Fruit fly (Drosophila melanogaster) whole organism, larva: Measurements from ENCODE around the gene Cpsf5.
A peak's percentile ranks its signal among the peaks of the same experiment; 100 is the strongest.

Experiments
- noc ChIP-seq: fragments of 200-800 bp; sonication (Bioruptor generic); optimal IDR thresholded peaks from 3 replicates; lab custom pipeline; 2019; ENCODE audit warnings: missing biosample characterization, mild to moderate bottlenecking, missing genetic modification characterization, moderate library complexity

The Cpsf5 gene

dm6 chr3L:9380344-9380849 lies 30.4 kb upstream of the Cpsf5 start:
- no peak for TF ChIP-seq noc

DNA sequence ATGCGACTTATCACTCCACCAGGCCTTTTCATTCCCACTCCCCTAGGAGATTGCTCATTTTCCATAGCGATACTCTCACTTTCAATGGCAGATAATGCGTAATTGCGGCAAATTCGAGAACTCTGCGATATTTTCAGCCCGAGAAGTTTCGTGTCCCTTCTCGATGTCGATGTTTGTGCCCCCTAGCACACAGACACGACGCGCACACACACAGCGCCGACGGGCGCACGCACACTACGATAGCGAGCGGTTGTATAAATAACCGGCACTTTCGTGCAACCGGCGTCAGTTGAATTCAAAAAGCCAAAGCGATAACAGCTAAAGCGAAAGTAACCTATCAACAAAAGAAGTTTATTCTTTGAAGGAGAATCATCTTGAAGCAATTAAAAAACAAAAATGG lies 29.2 kb upstream of the Cpsf5 start, which contains the start of gene Hsp23:
Gene Hsp23, plus strand, starts transcription at position 281 of the 400 bp plus-strand sequence.
- no peak for TF ChIP-seq noc

DNA sequence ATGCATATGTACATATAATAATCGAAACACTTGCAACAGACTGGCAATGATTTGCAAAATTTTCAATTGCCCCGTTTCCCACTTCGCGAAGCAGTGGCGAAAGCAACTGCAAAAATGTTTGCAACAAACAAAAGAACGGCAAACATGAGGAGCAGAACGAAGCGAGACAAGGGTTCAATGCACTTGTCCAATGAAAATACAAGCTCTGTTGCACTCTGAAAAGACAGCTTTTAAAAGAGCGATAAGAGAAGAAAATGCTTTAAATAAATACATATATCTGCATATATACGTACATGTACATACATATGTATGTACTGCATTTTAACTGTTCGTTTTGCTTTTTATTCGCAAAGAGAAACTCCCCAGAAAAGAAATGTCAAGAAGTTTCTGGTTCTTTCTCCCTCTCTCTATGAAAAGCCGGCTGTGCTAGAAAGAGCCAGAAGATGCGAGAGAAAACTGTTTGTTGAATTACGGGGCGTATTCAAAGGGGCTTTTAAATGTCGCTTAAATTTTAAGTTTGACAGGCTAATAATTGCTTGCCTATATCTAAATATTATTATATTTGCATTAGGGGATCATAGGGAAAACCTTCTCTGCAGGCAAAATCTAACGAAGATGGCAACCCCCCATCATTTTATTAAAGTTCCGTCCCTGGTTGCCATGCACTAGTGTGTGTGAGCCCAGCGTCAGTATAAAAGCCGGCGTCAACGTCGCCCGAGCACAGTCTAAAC lies 27.3 kb upstream of the Cpsf5 start, which contains the start of gene Hsp27:
Gene Hsp27, plus strand, starts transcription at position 719 of the 731 bp plus-strand sequence.
- TF ChIP-seq noc, result peak; percentile 98

DNA sequence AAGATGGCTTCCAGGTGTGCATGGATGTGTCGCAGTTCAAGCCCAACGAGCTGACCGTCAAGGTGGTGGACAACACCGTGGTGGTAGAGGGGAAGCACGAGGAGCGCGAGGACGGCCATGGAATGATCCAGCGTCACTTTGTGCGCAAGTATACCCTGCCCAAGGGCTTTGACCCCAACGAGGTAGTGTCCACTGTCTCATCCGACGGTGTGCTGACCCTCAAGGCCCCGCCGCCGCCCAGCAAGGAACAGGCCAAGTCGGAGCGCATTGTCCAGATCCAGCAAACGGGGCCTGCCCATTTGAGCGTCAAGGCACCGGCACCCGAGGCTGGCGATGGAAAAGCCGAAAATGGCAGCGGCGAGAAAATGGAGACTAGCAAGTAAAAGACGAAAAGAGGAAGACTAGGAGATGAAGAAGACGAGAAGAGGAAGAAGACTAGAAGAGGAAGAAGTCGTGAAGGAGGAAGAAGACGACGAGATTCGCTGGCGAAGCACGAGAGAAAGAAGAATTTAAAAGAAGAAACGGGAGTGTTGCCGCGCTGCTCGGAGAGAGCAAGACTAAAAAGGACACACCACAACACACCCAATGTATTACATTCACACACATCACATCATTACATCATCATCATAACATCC lies 26.3 kb upstream of the Cpsf5 start:
- TF ChIP-seq noc, result no peak

DNA sequence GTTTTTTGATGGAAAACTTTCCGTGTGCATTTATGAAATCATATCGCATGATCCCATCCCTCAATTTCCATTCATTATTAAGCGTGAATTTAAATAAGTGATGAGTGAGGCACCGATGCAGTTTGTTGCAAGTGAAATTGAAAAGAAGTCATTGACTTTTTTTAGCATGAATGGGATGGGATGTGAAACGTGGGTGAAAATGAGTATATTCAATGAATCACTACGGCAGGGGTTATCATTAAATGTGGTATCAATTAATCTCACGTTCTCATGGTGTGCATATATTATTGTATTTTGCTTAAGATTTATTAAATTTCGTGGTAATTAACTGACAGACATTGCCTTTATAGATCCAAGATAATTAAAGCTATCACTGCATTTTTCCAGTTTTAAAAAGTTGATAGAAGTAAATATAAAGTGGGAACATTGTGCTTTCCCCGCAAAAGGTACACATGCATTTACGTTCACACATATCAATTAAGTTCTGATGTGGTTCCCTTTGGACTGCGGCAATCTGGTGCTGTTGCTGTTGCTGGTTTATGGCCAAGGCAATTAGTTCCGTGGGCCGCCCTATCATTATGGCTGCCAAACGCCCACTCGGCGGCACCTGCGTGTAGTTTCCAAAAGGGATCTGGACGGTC lies 19.4 kb upstream of the Cpsf5 start:
- no peak for TF ChIP-seq noc

DNA sequence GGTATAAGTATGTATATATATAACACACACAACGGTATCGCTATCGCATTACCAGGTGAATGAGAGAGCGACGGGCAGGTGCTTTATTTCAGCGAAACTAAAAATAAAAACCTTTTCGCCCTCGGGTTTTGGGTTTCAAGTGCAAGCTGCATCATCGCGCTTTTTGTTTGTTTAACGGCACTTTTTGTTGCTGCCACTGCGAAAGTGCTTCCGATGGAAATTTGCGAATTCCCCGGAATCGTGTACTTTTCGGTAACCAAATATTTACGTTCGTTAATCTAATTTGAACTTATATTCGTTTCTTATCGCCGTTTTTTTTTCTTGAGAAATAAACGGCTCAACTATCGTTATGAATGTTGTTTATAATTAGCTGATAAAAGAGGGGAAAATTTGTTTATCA lies 14.8 kb upstream of the Cpsf5 start:
- TF ChIP-seq noc, result no peak

DNA sequence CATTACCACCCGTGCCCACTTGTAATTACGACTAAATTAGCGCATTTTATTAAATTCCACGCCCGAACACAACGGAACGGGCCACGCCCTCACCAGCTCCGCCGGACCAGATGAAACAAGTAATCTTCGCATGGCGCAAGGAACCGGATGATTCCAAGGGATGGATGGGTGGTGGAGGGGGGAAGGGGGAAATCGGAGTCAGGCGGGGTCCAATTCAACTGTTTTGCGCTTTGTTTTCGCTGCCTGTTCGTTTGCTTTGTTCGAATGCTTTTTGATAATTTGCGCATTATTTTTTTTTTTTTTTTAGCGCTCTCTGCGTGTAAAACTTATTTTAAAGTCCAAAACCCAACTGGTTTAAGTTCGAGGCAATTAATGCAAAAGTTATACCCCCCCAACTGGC lies 14.1 kb upstream of the Cpsf5 start:
- TF ChIP-seq noc, result no peak

- TF ChIP-seq noc, result peak; percentile 89
These were observed 13.7 kb upstream of the Cpsf5 start for dm6 chr3L:9397156-9397555.

DNA sequence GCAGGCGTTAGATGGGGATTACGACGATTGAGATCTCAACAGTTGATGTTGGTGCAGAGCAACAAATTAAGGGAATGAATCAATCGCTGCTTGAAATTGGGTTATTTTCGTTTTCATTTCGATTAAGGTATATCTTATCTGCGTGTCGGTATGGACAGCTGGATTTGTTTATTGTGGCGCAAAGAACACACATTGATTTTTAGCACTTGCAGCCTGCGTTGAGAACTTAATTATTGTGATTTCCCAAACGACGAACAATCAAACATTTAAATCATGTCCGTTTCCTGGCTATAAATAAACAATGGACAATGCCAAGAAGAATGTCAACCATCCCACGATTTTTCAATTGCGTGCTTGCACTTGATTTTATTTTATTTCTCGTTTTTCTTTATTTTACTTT lies 12.8 kb upstream of the Cpsf5 start:
- no peak for TF ChIP-seq noc

DNA sequence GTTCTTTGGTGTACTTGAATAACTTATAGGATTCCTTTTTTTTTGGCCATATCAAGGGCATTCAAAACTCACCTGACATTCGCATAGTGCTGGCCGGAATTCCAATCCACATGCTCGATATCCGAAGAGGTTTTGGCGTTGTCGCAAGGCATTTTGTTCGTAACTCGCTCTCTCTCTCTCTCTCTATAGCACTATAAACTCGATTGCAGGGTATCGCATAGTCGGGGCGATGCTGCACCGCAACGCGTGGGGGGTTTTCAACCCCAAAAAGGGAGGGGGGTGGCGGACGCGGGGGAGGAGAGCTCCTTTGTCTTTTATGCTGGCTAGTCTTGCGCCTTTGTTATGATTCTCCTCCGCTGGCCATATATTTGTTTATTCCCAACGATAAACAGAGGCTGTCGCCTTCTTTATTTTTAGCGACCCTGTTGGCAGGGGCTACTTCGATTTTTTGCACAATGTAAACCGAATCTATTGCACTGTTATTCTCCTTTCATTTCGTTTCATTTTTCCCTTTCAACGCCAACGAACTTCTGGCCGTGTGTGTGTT lies 12.3 kb upstream of the Cpsf5 start:
- no peak for TF ChIP-seq noc

- TF ChIP-seq noc, result peak; percentile 16
These were observed 11.7 kb upstream of the Cpsf5 start, which contains the start of gene CG4080 for dm6 chr3L:9399013-9399750. Gene CG4080, minus strand, starts transcription at chr3L:9399227.

- no peak for TF ChIP-seq noc
These were observed 11.0 kb upstream of the Cpsf5 start for dm6 chr3L:9399855-9400254.

DNA sequence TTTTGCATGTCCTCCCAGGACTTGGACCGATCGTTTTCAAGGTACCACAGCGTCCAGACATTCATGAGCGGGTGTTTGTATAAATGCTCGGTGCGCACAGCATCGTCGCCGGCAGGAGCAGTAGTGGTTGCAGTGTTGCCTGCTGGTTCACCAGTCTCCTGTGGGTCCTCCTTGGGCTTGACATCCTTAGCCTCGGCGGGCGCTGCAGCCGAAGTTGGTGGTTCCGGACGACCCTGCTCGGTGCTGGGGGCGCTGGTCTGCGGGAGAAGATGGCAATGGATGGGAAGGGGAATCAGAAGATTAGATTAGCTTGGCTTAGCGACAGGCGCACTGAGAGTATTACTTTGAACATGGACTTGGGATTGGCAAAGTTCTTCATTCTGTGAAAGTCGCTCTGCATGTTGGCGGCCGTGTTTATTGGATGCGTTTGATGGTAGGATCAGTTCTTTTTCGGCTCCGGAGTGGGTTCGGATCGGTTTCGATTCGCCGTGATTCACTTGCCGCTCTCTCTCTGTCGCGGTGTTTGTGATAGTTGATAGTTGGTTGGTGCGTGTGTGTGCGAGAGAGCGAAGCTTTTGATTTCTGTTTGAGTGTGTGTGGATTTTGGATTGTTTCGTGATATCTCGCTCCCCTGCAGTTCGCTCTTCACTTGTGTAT lies 10.0 kb upstream of the Cpsf5 start:
- no peak for TF ChIP-seq noc

DNA sequence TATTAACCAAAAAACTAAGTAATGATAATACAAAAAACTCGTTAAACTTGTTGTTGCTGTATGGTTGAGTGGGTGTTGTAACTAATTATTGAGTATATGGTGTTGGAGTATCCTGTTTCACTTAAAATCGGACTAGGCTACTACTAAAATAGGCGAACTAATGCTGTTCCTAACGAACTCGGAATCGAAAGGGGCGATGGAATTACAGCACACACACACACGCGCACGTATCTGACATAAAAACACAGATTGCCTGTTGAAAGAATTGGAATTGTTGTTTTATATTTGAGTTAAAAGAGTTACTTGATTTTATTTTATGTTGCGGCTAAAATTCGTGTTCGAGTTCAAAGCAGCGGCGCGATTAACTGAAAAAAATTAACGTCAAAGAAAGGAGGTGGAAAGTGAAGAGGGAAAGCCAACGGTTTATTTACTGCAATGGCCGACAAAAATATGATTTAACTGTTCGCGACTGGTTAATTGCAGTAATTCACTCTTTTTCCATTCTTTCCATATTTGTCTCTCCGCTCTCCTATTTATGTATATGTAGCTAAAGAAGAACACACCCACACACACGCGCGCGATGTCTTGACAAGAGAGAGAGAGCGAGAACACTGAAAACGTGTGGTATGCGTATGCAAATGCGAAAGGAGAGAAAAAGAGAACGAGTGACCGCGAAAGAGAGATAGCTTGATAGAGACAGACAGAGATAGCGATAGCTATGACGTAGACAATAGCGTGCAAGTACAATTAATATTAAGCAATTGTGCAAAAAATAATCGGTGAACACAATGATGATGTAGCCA lies 9.3 kb upstream of the Cpsf5 start:
- no peak for TF ChIP-seq noc
